Worm (Caenorhabditis elegans) whole organism, L4 larva: ENCODE data around the gene T19E7.6.

Experiments
- ama-1 ChIP-seq: fragments of 150-350 bp; optimal IDR thresholded peaks from 2 replicates; lab custom pipeline; 2014; ENCODE audit warnings: inconsistent platforms, mixed read lengths
- dve-1 ChIP-seq: sonication (generic microtip); optimal IDR thresholded peaks from 2 replicates; lab custom pipeline; 2017; ENCODE audit warnings: antibody characterized with exemption, mild to moderate bottlenecking, missing genetic modification characterization, missing compliant biosample characterization; ENCODE audit not compliant: insufficient read depth
- fkh-10 ChIP-seq: fragments of 150-350 bp; optimal IDR thresholded peaks from 2 replicates; lab custom pipeline; 2014; ENCODE audit warnings: missing biosample characterization, missing genetic modification reagents, missing genetic modification characterization
- hlh-11 ChIP-seq: fragments of 200-800 bp; sonication (Bioruptor generic); optimal IDR thresholded peaks from 2 replicates; lab custom pipeline; 2018; ENCODE audit warnings: mild to moderate bottlenecking, missing genetic modification characterization, missing compliant biosample characterization
- lin-39 ChIP-seq: fragments of 150-350 bp; optimal IDR thresholded peaks from 2 replicates; lab custom pipeline; 2014; ENCODE audit warnings: missing biosample characterization, missing genetic modification reagents, missing genetic modification characterization
- mdt-29 ChIP-seq: fragments of 200-800 bp; sonication (Bioruptor generic); IDR thresholded peaks from 2 replicates; pipeline ENCODE4 v1.3.6; 2022; ENCODE audit warnings: missing genetic modification reagents, missing genetic modification characterization, missing compliant biosample characterization
- mep-1 ChIP-seq: fragments of 150-350 bp; sonication (generic microtip); optimal IDR thresholded peaks from 3 replicates; lab custom pipeline; 2014; ENCODE audit warnings: missing biosample characterization, missing genetic modification characterization
- nhr-10 ChIP-seq: fragments of 150-350 bp; optimal IDR thresholded peaks from 2 replicates; lab custom pipeline; 2014; ENCODE audit warnings: missing biosample characterization, missing genetic modification characterization
- nhr-111 ChIP-seq: fragments of 200-800 bp; sonication (Bioruptor generic); optimal IDR thresholded peaks from 2 replicates; lab custom pipeline; 2018; ENCODE audit warnings: mild to moderate bottlenecking, missing genetic modification characterization, missing compliant biosample characterization
- nhr-237 ChIP-seq: sonication (generic microtip); optimal IDR thresholded peaks from 2 replicates; lab custom pipeline; 2017; ENCODE audit warnings: missing biosample characterization, missing genetic modification characterization
- nhr-77 ChIP-seq: fragments of 150-350 bp; optimal IDR thresholded peaks from 2 replicates; lab custom pipeline; 2014; ENCODE audit warnings: missing biosample characterization, missing genetic modification characterization
- set-16 ChIP-seq: fragments of 200-800 bp; sonication (Bioruptor generic); IDR thresholded peaks from 2 replicates; pipeline ENCODE4 v1.3.6; 2022; ENCODE audit warnings: missing genetic modification reagents, missing genetic modification characterization, missing compliant biosample characterization
- skn-1 ChIP-seq: fragments of 150-350 bp; optimal IDR thresholded peaks from 2 replicates; lab custom pipeline; 2014; ENCODE audit warnings: missing biosample characterization, missing genetic modification characterization
- snpc-4 ChIP-seq: fragments of 150-350 bp; optimal IDR thresholded peaks from 2 replicates; lab custom pipeline; 2014; ENCODE audit warnings: missing biosample characterization, missing genetic modification characterization

DNA sequence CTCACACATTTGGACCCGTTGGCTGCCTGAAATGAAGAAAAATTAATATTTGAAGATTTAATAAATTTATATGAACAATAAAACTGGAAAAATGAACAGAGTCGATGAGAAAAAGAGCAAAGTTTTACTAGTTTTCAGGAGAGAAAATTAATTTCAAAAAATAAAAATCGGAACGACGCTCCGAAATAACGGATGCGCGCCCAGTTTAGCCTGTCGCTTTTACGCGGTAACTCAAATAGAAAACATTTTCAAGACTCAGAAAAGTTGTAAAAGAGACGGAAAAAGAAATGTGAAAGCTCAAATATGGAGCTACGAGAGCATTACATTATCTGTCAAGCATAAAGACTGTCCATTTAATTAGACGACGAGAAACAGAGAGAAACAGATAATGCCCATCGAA is 34.1 kb upstream of the T19E7.6 start, which contains the start of the genes C55C3.73 and perm-5:
- TF ChIP-seq nhr-111 (GFP tag; lab: Kevin White, UChicago) (no peak), lin-39 (tag; lab: Kevin White, UChicago) (no peak), ama-1 (lab: Kevin White, UChicago) (no peak), nhr-10 (tag; lab: Kevin White, UChicago) (no peak), fkh-10 (no peak), dve-1 (tag; lab: Kevin White, UChicago) (no peak), snpc-4 (tag; lab: Kevin White, UChicago) (no peak), nhr-77 (no peak), set-16 (no peak), hlh-11 (tag; lab: Kevin White, UChicago) (no peak), nhr-237 (tag; lab: Kevin White, UChicago) (no peak), skn-1 (tag; lab: Kevin White, UChicago) (no peak), mep-1 (tag; lab: Kevin White, UChicago) (no peak), mdt-29 (no peak)
